Fruit fly (Drosophila melanogaster) whole organism, prepupa: Measurements from ENCODE around the gene Atac3.

Source experiments
- Blimp-1 ChIP-seq: fragments of 200-800 bp; sonication (Bioruptor generic); optimal IDR thresholded peaks from 3 replicates; lab custom pipeline; 2017; ENCODE audit warnings: missing biosample characterization, missing genetic modification characterization, mild to moderate bottlenecking, moderate library complexity, missing genetic modification reagents
- CG10669 ChIP-seq: fragments of 200-800 bp; sonication (Bioruptor generic); optimal IDR thresholded peaks from 3 replicates; lab custom pipeline; 2018; ENCODE audit warnings: missing biosample characterization, mild to moderate bottlenecking, missing genetic modification characterization, moderate library complexity
- CG15336 ChIP-seq: fragments of 200-800 bp; sonication (Bioruptor generic); IDR thresholded peaks from 2 replicates; pipeline ENCODE4 v1.3.6; 2022; ENCODE audit warnings: missing biosample characterization, missing genetic modification characterization
- CG1621 ChIP-seq: fragments of 200-800 bp; sonication (Bioruptor generic); optimal IDR thresholded peaks from 3 replicates; lab custom pipeline; 2018; ENCODE audit warnings: missing biosample characterization, mild to moderate bottlenecking, missing genetic modification characterization
- CG3032 ChIP-seq: fragments of 200-800 bp; optimal IDR thresholded peaks from 2 replicates; lab custom pipeline; 2019; ENCODE audit warnings: missing biosample characterization, mild to moderate bottlenecking, missing genetic modification characterization, moderate library complexity
- CG31627 ChIP-seq: fragments of 200-800 bp; sonication (Bioruptor generic); optimal IDR thresholded peaks from 3 replicates; lab custom pipeline; 2016; ENCODE audit warnings: missing biosample characterization, missing genetic modification characterization
- CG34406 ChIP-seq: fragments of 200-800 bp; sonication (Bioruptor generic); optimal IDR thresholded peaks from 3 replicates; lab custom pipeline; 2016; ENCODE audit warnings: missing biosample characterization, missing genetic modification characterization
- CG4318 ChIP-seq: fragments of 200-800 bp; sonication (Bioruptor generic); optimal IDR thresholded peaks from 3 replicates; lab custom pipeline; 2017; ENCODE audit warnings: missing biosample characterization, mild to moderate bottlenecking, missing genetic modification characterization
- CG6163 ChIP-seq: fragments of 200-800 bp; sonication (Bioruptor generic); IDR thresholded peaks from 3 replicates; pipeline ENCODE4 v1.3.6; 2022; ENCODE audit warnings: missing biosample characterization, missing genetic modification characterization
- CG6276 ChIP-seq: fragments of 200-800 bp; sonication (Bioruptor generic); optimal IDR thresholded peaks from 2 replicates; lab custom pipeline; 2017; ENCODE audit warnings: missing biosample characterization, mild to moderate bottlenecking, missing genetic modification characterization
- CG6792 ChIP-seq: fragments of 200-800 bp; sonication (Bioruptor generic); optimal IDR thresholded peaks from 3 replicates; lab custom pipeline; 2016; ENCODE audit warnings: missing biosample characterization, missing genetic modification characterization
- CG6808 ChIP-seq: fragments of 200-800 bp; sonication (Bioruptor generic); optimal IDR thresholded peaks from 3 replicates; lab custom pipeline; 2017; ENCODE audit warnings: missing biosample characterization, missing genetic modification characterization, mild to moderate bottlenecking, moderate library complexity, missing genetic modification reagents
- CG6854 ChIP-seq: fragments of 200-800 bp; sonication (Bioruptor generic); optimal IDR thresholded peaks from 2 replicates; lab custom pipeline; 2017; ENCODE audit warnings: missing biosample characterization, mild to moderate bottlenecking, missing genetic modification characterization
- CG8119 ChIP-seq: fragments of 200-800 bp; sonication (Bioruptor generic); IDR thresholded peaks from 3 replicates; pipeline ENCODE4 v1.3.6; 2022; ENCODE audit warnings: missing biosample characterization, missing genetic modification characterization
- CG8319 ChIP-seq: fragments of 200-800 bp; sonication (Bioruptor generic); optimal IDR thresholded peaks from 3 replicates; lab custom pipeline; 2016; ENCODE audit warnings: missing biosample characterization, missing genetic modification characterization
- CG9139 ChIP-seq: fragments of 200-800 bp; sonication (Bioruptor generic); optimal IDR thresholded peaks from 3 replicates; lab custom pipeline; 2017; ENCODE audit warnings: missing biosample characterization, mild to moderate bottlenecking, missing genetic modification characterization
- Eip78C ChIP-seq: fragments of 200-800 bp; sonication (Bioruptor generic); peaks from one replicate; lab custom pipeline; 2016; ENCODE audit warnings: missing biosample characterization, missing genetic modification characterization
- Ets96B ChIP-seq: fragments of 200-800 bp; optimal IDR thresholded peaks from 2 replicates; lab custom pipeline; 2019; ENCODE audit warnings: missing biosample characterization, mild to moderate bottlenecking, missing genetic modification characterization, moderate library complexity
- Gug ChIP-seq: fragments of 200-800 bp; sonication (Bioruptor generic); IDR thresholded peaks from 2 replicates; pipeline ENCODE4 v1.3.6; 2022; ENCODE audit warnings: missing biosample characterization, missing genetic modification characterization
- Hr39 ChIP-seq: fragments of 200-800 bp; sonication (Bioruptor generic); optimal IDR thresholded peaks from 2 replicates; lab custom pipeline; 2016; ENCODE audit warnings: missing biosample characterization, missing genetic modification characterization
- Lpt ChIP-seq: fragments of 200-800 bp; sonication (Bioruptor generic); optimal IDR thresholded peaks from 3 replicates; lab custom pipeline; 2016; ENCODE audit warnings: missing biosample characterization, missing genetic modification characterization
- Smox ChIP-seq: fragments of 200-800 bp; sonication (Bioruptor generic); optimal IDR thresholded peaks from 3 replicates; lab custom pipeline; 2016; ENCODE audit warnings: missing biosample characterization, missing genetic modification characterization
- Sox14 ChIP-seq: fragments of 200-800 bp; sonication (Bioruptor generic); optimal IDR thresholded peaks from 3 replicates; lab custom pipeline; 2016; ENCODE audit warnings: missing biosample characterization, missing genetic modification characterization
- acj6 ChIP-seq: fragments of 200-800 bp; sonication (Bioruptor generic); optimal IDR thresholded peaks from 3 replicates; lab custom pipeline; 2016; ENCODE audit warnings: missing biosample characterization, missing genetic modification characterization
- dsx ChIP-seq: fragments of 200-800 bp; optimal IDR thresholded peaks from 3 replicates; lab custom pipeline; 2019; ENCODE audit warnings: missing biosample characterization, mild to moderate bottlenecking, missing genetic modification characterization, moderate library complexity; ENCODE audit not compliant: poor library complexity, severe bottlenecking
- esn ChIP-seq: fragments of 200-800 bp; sonication (Bioruptor generic); optimal IDR thresholded peaks from 2 replicates; lab custom pipeline; 2016; ENCODE audit warnings: missing biosample characterization, mild to moderate bottlenecking, missing genetic modification characterization, moderate library complexity
- fd59A ChIP-seq: fragments of 200-800 bp; sonication (Bioruptor generic); optimal IDR thresholded peaks from 2 replicates; lab custom pipeline; 2017; ENCODE audit warnings: missing biosample characterization, mild to moderate bottlenecking, missing genetic modification characterization, missing genetic modification reagents
- fkh ChIP-seq: fragments of 200-800 bp; sonication (Bioruptor generic); optimal IDR thresholded peaks from 3 replicates; lab custom pipeline; 2017; ENCODE audit warnings: missing biosample characterization, mild to moderate bottlenecking, missing genetic modification characterization, moderate library complexity
- lz ChIP-seq: fragments of 200-800 bp; sonication (Bioruptor generic); optimal IDR thresholded peaks from 3 replicates; lab custom pipeline; 2016; ENCODE audit warnings: missing biosample characterization, missing genetic modification characterization
- pdm3 ChIP-seq: fragments of 200-800 bp; sonication (Bioruptor generic); optimal IDR thresholded peaks from 3 replicates; lab custom pipeline; 2016; ENCODE audit warnings: missing biosample characterization, missing genetic modification characterization
- ss ChIP-seq, 2 experiments: fragments of 200-800 bp; sonication (Bioruptor generic); optimal IDR thresholded peaks; 2 replicates in 1 of 2; 3 replicates in 1 of 2; lab custom pipeline; 2017 to 2018; ENCODE audit warnings: mild to moderate bottlenecking in 2 of 2, missing biosample characterization in 2 of 2, missing genetic modification characterization in 2 of 2, moderate library complexity in 1 of 2
- svp ChIP-seq: fragments of 200-800 bp; sonication (Bioruptor generic); peaks from one replicate; lab custom pipeline; 2016; ENCODE audit warnings: missing biosample characterization, missing genetic modification characterization
- topi ChIP-seq: fragments of 200-800 bp; sonication (Bioruptor generic); optimal IDR thresholded peaks from 3 replicates; lab custom pipeline; 2016; ENCODE audit warnings: missing biosample characterization, missing genetic modification characterization
- vri ChIP-seq: fragments of 200-800 bp; sonication (Bioruptor generic); optimal IDR thresholded peaks from 3 replicates; lab custom pipeline; 2016; ENCODE audit warnings: missing biosample characterization, mild to moderate bottlenecking, missing genetic modification characterization

Gene Atac3

dm6 chr3L:320798-321197 is 7.0 kb downstream of the Atac3 start:
- no peak for TF ChIP-seq Sox14 (GFP tag; lab: Kevin White, UChicago)
- no peak for TF ChIP-seq Hr39 (GFP tag; lab: Kevin White, UChicago)
- no peak for TF ChIP-seq Eip78C (GFP tag; lab: Kevin White, UChicago)
- TF ChIP-seq Blimp-1 (GFP tag; lab: Kevin White, UChicago): no peak
- TF ChIP-seq CG6792 (GFP tag; lab: Kevin White, UChicago): no peak
- no peak for TF ChIP-seq CG9139 (GFP tag; lab: Kevin White, UChicago)
- TF ChIP-seq, all 60 proteins: peak for 0

- 0 out of 2 replicates have a peak, but pooled peaks have one; percentile 4 for TF ChIP-seq CG15336 (GFP tag; lab: Robert Waterston, UW)
- no peak for TF ChIP-seq fd59A (GFP tag; lab: Kevin White, UChicago)
- peak; percentile 23 for TF ChIP-seq Eip78C (GFP tag; lab: Kevin White, UChicago)
Observed at dm6 chr3L:320010-320337, 7.8 kb downstream of the Atac3 start.

dm6 chr3L:319145-320009 is 8.4 kb downstream of the Atac3 start, which contains the start of gene fwd:
Gene fwd, minus strand, starts transcription at chr3L:319884.
- no peak for TF ChIP-seq Ets96B (tag; lab: Kevin White, UChicago)
- peak; percentile 44 for TF ChIP-seq CG6808 (GFP tag; lab: Kevin White, UChicago)
- peak; percentile 30; the same call in 1 of the 3 replicates for TF ChIP-seq CG6163 (GFP tag; lab: Robert Waterston, UW)
- no peak for TF ChIP-seq CG8119 (GFP tag; lab: Robert Waterston, UW)
- no peak for TF ChIP-seq pdm3 (GFP tag; lab: Kevin White, UChicago)
- peak; percentile 61 for TF ChIP-seq Sox14 (GFP tag; lab: Kevin White, UChicago)
- TF ChIP-seq CG15336 (GFP tag; lab: Robert Waterston, UW): 0 out of 2 replicates have a peak, but pooled peaks have one; percentile 6
- TF ChIP-seq svp: peak; percentile 83
- TF ChIP-seq CG1621 (tag; lab: Kevin White, UChicago): peak; percentile 20
- TF ChIP-seq CG31627 (GFP tag; lab: Kevin White, UChicago): no peak
- peak; percentile 36 for TF ChIP-seq CG9139 (GFP tag; lab: Kevin White, UChicago)
- no peak for TF ChIP-seq Blimp-1 (GFP tag; lab: Kevin White, UChicago)
- TF ChIP-seq dsx (GFP tag; lab: Kevin White, UChicago): peak; percentile 14
- TF ChIP-seq fkh (GFP tag; lab: Kevin White, UChicago): peak; percentile 80
- no peak for TF ChIP-seq Gug
- peak; percentile 62 for TF ChIP-seq CG6854 (GFP tag; lab: Kevin White, UChicago)
- no peak for TF ChIP-seq CG3032 (tag; lab: Kevin White, UChicago)
- TF ChIP-seq ss (GFP tag; optimal IDR thresholded peaks at IDR 0.05; lab: Kevin White, UChicago): peak; percentile 66 to 73
- peak; percentile 46 for TF ChIP-seq Eip78C (GFP tag; lab: Kevin White, UChicago)
- TF ChIP-seq Lpt (GFP tag; lab: Kevin White, UChicago): peak; percentile 19

dm6 chr3L:316784-317183 is 11.0 kb downstream of the Atac3 start, which contains the start of gene ddbt:
Gene ddbt, plus strand, starts transcription at chr3L:317084.
- no peak for TF ChIP-seq Smox
- no peak for TF ChIP-seq CG8319 (GFP tag; lab: Kevin White, UChicago)
- TF ChIP-seq vri (GFP tag; lab: Kevin White, UChicago): no peak
- TF ChIP-seq acj6: no peak
- no peak for TF ChIP-seq esn
- TF ChIP-seq pdm3 (GFP tag; lab: Kevin White, UChicago): no peak
- TF ChIP-seq CG4318 (GFP tag; lab: Kevin White, UChicago): no peak
- TF ChIP-seq lz (GFP tag; lab: Kevin White, UChicago): no peak
- no peak for TF ChIP-seq CG10669 (GFP tag; lab: Kevin White, UChicago)
- no peak for TF ChIP-seq CG6276 (GFP tag; lab: Kevin White, UChicago)
- TF ChIP-seq topi (GFP tag; lab: Kevin White, UChicago): no peak
- no peak for TF ChIP-seq CG34406 (GFP tag; lab: Kevin White, UChicago)
